Fruit fly (Drosophila melanogaster) whole organism, larva: ENCODE results near the gene Vps26.

Experiments
- noc ChIP-seq: fragments of 200-800 bp; sonication (Bioruptor generic); optimal IDR thresholded peaks from 3 replicates; lab custom pipeline; 2019; ENCODE audit warnings: missing biosample characterization, mild to moderate bottlenecking, missing genetic modification characterization, moderate library complexity

The Vps26 gene

DNA sequence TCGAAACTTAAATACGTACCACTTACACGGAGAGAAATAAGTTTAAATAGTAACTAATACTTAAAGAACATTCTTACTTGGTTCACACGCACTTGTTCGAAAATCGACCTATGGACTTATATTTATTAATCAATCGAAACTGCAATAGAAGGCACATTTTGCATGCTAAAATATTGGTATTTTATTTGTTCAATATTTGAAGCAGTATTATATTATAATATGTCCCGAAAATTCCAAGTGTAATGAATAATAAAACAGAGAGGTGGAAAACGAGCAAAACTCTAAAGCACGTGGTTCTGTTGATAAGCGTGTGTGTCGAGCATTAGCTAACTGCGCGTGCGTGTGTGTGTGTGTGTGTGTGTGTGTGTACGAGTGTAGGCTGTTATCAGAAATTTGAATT lies 23.7 kb upstream of the Vps26 start:
- TF ChIP-seq noc (tag; lab: Kevin White, UChicago): peak; percentile 98

DNA sequence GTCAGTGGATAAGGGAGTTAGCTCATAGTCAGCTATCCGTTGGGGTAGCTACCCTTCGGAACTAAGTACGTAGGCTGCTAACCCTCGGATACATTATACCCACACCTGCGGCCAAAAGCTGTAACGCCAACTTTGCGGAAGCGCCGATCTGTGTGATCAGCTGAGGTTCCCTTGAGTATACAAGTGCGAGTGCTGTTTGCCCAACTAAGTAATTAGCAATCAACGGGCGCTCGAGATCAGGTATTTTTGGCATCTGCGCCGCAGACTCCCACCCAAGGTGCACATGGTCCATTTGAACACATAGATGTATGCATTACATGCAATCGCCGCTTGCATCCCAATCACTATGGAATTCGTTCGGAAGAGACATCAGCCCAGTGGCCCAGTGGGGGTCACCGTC lies 19.6 kb upstream of the Vps26 start:
- TF ChIP-seq noc (tag; lab: Kevin White, UChicago): no peak

DNA sequence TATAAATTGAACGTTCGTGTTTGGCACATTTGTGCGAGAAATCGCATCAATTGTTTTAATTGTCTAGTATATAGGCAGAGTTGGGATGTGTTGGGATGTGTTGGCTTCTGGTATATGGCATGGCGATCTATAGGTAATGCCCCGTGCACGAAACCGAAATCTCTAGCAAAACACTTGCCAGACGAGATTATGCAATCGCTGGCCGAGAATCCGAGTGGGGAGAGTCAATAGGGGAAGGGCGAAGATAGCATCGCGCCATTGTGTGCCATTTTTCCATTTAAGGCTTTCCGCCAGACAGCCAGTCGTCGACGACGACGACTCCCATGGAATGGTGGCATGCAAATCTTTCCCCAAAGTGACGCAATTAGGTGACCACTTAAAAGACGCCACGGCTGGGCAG lies 18.8 kb upstream of the Vps26 start:
- TF ChIP-seq noc (tag; lab: Kevin White, UChicago): no peak

DNA sequence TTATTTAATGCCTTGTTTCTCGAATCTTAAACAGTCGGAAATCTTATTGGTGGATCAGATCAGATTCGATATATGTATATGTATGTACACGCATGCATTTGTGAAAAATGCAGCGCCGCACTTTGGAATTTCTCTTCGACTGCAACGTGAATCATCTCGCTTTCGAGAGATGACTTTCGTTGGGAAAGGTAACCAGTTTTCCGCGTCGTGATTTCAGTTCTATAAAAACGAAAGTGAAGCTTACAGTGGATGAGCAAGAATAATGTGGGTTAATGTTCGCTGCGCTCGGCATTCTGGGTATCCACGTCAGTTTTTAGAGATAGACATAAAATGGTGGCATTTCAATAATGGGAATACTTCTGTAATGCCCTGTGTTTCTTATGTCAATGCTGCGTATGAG lies 17.0 kb upstream of the Vps26 start:
- no peak for TF ChIP-seq noc (tag; lab: Kevin White, UChicago)

DNA sequence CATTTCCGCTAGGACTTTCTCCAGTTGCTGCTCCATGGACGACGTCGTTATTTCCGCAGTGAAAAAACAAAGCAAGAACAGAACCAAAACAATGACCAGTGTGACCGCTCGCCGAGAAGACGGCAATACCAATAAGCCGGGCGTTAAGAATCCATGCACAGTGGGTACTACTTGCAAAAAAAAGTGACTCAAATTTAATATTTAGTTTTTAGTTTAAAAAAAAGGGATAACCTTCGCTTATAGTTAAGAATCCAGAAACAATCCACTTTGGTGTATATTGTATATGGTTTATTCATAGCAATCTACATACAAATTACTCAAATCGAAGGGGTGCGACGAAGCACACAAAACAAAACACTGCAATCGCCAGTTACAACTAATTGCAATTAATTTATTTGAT lies 14.8 kb upstream of the Vps26 start, which contains the start of gene Lamtor5:
Gene Lamtor5 (minus strand): TSS at position 105 of the 400 bp plus-strand sequence.
- peak; percentile 24 for TF ChIP-seq noc (tag; lab: Kevin White, UChicago)

DNA sequence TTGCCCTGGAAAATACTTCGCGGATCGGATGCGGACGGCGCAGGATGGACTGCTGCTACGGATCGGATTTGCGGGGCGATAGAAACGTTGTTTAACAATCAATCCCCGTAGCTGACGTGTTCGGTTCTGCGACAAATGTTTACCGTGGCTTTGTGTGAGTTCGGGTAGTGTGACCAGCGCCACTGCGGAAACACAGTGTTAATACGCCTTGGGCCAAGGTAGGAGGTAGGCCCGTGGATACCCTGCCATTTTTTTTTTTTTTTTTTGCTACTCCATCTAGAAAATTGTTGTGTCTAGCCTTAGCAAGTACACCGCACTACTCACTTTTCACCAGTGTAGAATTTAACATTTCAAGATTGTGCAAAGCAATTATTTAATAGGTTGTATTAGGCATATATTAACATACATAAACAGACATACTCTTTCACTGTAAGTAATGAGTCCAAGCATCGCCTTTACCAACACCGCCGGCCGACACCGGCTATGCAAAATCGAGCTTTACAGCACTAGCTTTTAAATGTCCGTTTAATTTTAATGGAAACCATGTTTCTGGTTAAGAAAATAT lies 12.0 kb upstream of the Vps26 start, which contains the start of gene deltaCOP:
Gene deltaCOP (minus strand): TSS at position 171 of the 565 bp plus-strand sequence.
- peak; percentile 67 for TF ChIP-seq noc (tag; lab: Kevin White, UChicago)

DNA sequence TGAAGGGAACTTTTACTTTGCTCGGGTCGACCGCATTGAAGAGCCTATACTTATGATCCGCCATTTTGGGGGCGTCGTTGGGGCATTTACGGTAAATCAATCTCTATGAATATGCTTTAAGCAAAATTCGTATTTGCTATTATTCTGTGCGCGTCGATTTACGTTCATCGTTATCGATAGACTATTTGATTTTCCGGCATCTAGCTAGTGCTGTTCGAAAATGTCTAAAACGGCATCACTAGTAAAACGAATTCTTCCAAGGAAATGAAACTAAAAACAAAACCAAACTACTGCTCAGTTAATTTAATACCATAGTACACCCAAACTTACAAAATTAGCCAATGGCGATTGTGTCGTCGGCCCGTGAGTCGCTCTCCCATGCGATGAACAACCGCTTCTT lies 8.0 kb upstream of the Vps26 start, which contains the start of the genes Gcna and MED18:
Gene Gcna (minus strand): TSS at position 163 of the 400 bp plus-strand sequence.
Gene MED18 (plus strand): TSS at position 237 of the 400 bp plus-strand sequence.
- TF ChIP-seq noc (tag; lab: Kevin White, UChicago): no peak

DNA sequence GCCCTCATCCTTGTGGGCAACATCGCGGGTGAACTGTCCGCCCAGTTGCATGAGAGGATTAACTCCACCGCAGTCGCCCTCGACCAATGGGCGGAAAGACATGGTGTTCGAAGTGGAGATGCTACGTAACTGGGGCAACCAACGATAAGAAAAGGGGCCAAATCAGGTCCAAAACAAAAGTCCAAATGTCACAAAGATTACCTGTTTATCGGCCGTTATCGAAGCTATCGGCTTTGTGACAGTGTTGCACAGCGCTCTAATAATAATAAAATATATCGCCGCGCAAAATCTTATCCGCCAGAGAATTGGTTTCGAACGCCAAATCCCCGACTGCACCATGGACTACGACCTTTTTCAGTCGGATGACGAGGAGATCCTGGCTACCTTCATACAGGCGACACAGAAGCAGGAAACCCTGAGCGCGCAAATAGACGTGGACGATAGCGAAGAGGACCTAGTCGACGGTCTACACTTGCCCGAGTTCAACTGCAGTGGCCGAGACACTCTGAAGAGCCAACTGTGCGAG lies 5.0 kb upstream of the Vps26 start, which contains the start of the genes CG14803 and Pex5:
Gene CG14803 (plus strand): TSS at position 285 of the 526 bp plus-strand sequence.
Gene Pex5 (minus strand): TSS at position 476 of the 526 bp plus-strand sequence.
- peak; percentile 17 for TF ChIP-seq noc (tag; lab: Kevin White, UChicago)

DNA sequence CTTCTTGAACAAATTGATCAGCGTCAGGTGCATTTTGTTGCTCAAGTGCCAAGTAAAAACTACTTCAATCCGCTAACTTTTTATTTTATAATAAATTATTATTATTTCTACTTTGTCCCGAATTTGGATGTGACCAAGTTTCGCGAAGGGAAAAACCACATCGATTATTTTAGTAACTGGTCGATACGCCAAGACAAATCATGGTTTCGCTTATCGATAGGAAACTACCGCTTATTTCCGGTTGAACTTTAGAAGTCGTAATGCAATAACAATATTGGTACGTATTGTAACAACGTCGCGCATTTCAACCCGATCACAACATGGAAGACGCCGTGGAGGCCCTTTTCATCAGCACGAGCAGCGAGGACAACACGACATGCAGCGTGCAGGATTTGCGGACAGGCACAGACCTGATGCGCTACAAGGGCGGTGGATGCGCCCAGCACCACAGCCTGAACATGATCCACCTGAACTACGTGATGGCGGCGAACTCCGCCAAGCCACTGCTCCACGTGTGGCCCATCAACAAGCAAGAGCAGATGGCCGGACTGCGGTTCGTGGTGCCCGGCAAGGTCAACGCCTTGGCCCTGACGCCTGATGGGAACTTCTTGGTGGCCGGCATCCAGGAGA lies 3.6 kb downstream of the Vps26 start, which contains the start of the genes CG14817 and CG14805:
Gene CG14817 (minus strand): TSS at position 164 of the 630 bp plus-strand sequence.
Gene CG14805 (plus strand): TSS at position 211 of the 630 bp plus-strand sequence.
- peak; percentile 51 for TF ChIP-seq noc (tag; lab: Kevin White, UChicago)

DNA sequence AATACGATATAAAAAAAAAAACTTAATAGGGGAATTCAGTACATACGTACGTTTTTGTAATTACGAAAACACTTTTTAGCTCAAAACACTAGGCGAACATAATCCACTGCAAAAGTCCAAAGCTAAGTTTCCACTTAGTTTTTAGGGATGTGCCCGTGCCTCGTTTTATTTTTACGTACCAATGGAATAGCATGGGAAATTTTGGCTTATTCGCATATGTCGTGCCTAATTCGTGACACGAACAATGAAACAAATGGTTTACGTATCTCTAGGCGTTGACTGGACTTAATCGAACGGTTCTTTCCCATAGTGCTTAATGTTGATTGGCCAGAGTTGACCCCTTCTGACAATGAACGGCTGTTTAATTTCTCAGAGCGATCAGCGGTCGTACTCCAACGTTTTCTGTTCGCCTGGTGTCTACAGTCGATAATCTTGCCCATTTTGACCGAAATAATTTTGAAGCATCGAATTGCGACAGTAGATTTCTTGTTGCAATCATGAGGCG lies 6.0 kb downstream of the Vps26 start, which contains the start of gene CG14818:
Gene CG14818 (minus strand): TSS at position 169 of the 505 bp plus-strand sequence.
- TF ChIP-seq noc (tag; lab: Kevin White, UChicago): peak; percentile 72

DNA sequence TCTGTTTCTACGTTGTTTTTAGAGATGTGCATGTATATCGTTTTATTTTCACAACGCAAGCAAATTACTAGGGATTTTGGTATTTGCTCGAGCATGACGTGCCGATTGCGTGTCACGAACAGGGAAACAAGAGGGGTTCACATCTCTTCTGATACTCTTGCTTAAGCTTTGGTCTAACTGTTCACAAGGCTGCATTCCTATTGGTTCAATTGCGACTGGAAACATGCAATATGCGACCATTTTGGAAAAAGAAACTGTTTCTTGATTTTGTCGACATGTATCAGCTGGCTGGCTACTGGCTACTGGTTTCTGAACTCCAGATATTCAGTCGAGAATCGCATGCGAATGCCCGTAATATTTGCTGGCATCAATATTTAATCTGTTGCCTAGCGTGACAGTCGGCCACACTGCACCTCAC lies 6.5 kb downstream of the Vps26 start, which contains the start of gene Coa8:
Gene Coa8 (plus strand): TSS at position 144 of the 418 bp plus-strand sequence.
- TF ChIP-seq noc (tag; lab: Kevin White, UChicago): peak; percentile 47

DNA sequence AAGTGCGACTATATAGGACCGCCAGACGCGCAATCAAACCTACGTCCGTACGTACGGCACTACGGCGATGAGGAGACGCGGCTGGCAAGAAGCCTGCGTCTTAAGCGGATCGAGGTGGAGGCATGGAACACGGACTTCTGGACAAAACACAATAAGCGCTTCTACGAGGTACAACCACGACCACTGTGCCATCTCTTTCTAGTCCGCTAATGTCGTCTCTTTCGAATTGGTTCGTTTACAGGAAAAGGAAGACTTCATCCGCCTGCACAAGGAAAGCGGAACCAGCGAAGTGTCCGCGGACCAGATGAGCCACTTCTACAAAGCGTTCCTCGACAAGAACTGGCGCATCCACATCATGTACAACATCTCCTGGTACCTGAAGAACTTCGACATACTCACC lies 7.1 kb downstream of the Vps26 start:
- TF ChIP-seq noc (tag; lab: Kevin White, UChicago): no peak

DNA sequence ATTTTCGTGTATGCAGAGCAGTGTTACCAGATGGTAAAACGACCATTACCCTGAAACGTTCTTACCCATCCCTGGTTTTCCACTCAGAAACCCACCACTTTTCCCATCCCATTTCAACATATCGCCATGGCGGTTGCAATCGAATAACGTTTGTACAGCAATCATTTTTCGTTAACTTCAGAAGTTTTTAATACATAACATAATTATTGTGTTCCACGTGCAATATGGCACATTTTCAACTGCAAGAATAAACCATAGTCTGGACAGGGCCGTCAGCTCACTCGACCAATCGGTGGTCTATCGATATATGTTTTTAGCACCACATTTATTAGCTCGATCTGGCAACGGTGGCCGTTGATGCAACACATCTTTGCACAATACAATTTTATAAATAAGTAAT lies 16.3 kb downstream of the Vps26 start, which contains the start of the genes trr and mRpL16:
Gene trr (minus strand): TSS at position 25 of the 400 bp plus-strand sequence.
Gene mRpL16 (plus strand): TSS at position 331 of the 400 bp plus-strand sequence.
- no peak for TF ChIP-seq noc (tag; lab: Kevin White, UChicago)

DNA sequence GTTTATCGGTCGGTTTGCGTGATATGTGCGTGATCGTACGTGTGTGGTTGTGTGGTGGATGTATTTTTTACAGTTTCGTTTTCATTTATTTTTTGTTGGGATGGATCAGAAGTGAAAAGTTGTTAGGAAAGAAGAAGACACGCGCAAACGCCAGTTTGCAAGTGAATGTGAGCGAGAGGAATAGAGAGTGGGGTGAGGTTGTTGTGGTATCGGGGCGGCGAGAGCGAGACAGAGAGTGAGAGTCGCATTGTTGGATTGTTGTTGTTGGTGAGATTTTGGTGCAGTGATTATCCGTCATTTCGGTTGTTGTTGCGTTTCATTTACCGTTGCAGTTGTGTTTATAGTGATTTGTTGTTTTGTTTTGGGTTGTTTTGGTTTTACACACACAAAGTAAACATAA lies 19.9 kb downstream of the Vps26 start:
- no peak for TF ChIP-seq noc (tag; lab: Kevin White, UChicago)

DNA sequence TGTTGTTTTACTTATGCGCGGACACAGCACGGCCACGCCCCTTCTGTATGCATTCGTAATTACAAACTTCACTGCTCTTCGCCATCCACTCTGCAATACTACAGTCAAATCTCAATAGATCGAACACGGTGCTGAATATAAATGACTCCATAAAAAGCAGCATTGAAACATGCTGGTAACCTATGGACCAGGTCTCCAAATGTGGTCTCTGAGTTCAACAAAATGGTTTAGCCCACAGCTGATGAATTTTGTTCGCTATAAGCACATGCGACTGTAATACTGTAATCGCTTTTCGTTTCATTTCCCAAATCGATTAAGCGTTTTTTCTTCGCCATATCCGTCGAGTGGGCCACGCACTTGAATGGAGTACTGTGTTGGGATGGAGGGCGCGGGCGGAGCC lies 23.7 kb downstream of the Vps26 start:
- no peak for TF ChIP-seq noc (tag; lab: Kevin White, UChicago)
